Worm (Caenorhabditis elegans) whole organism, L1 larva: ENCODE data around the gene T11F9.21.

Source experiments
- C04F5.9 ChIP-seq: sonication (generic microtip); optimal IDR thresholded peaks from 2 replicates; lab custom pipeline; 2016; ENCODE audit warnings: missing genetic modification characterization, missing compliant biosample characterization
- C16A3.4 ChIP-seq: fragments of 150-350 bp; optimal IDR thresholded peaks from 2 replicates; lab custom pipeline; 2014; ENCODE audit warnings: missing biosample characterization, missing genetic modification characterization
- Y116A8C.19 ChIP-seq: sonication (generic microtip); optimal IDR thresholded peaks from 2 replicates; lab custom pipeline; 2016; ENCODE audit warnings: missing compliant biosample characterization, missing genetic modification characterization, borderline replicate concordance
- alr-1 ChIP-seq: fragments of 200-800 bp; sonication (Bioruptor generic); optimal IDR thresholded peaks from 2 replicates; lab custom pipeline; 2018; ENCODE audit warnings: borderline replicate concordance, mild to moderate bottlenecking, missing genetic modification characterization, missing compliant biosample characterization
- aly-2 ChIP-seq: fragments of 150-350 bp; optimal IDR thresholded peaks from 2 replicates; lab custom pipeline; 2014; ENCODE audit warnings: missing biosample characterization, missing genetic modification characterization
- blmp-1 ChIP-seq: fragments of 150-350 bp; optimal IDR thresholded peaks from 2 replicates; lab custom pipeline; 2014; ENCODE audit warnings: missing biosample characterization, missing genetic modification characterization
- ceh-63 ChIP-seq: fragments of 200-800 bp; sonication (Bioruptor generic); optimal IDR thresholded peaks from 2 replicates; lab custom pipeline; 2018; ENCODE audit warnings: mild to moderate bottlenecking, missing genetic modification characterization, missing compliant biosample characterization
- ceh-8 ChIP-seq: fragments of 200-800 bp; sonication (Bioruptor generic); optimal IDR thresholded peaks from 2 replicates; lab custom pipeline; 2018; ENCODE audit warnings: mild to moderate bottlenecking, missing genetic modification characterization, moderate library complexity, missing compliant biosample characterization
- ceh-82 ChIP-seq, 3 experiments: fragments of 150-350 bp in 1 of 3; sonication (generic microtip) in 2 of 3; optimal IDR thresholded peaks; 2 replicates each; lab custom pipeline; 2014 to 2017; ENCODE audit warnings: missing biosample characterization in 3 of 3, missing genetic modification characterization in 3 of 3
- ceh-88 ChIP-seq: fragments of 200-800 bp; sonication (Bioruptor generic); IDR thresholded peaks from 2 replicates; pipeline ENCODE4 v1.3.6; 2022; ENCODE audit warnings: missing genetic modification characterization, missing compliant biosample characterization
- ceh-90 ChIP-seq: sonication (generic microtip); optimal IDR thresholded peaks from 2 replicates; lab custom pipeline; 2016; ENCODE audit warnings: missing genetic modification characterization, missing compliant biosample characterization
- dpl-1 ChIP-seq, 3 experiments: fragments of 150-350 bp in 2 of 3; sonication (generic microtip) in 1 of 3; optimal IDR thresholded peaks; 2 replicates each; lab custom pipeline; 2014 to 2017; ENCODE audit warnings: missing biosample characterization in 3 of 3, missing genetic modification characterization in 3 of 3, missing genetic modification reagents in 3 of 3
- efl-1 ChIP-seq, 4 experiments: fragments of 150-350 bp; optimal IDR thresholded peaks in 3 of 4; peaks in 1 of 4; 1 replicate in 1 of 4; 2 replicates in 3 of 4; lab custom pipeline; 2014; ENCODE audit warnings: missing biosample characterization in 2 of 4, missing genetic modification characterization in 2 of 4, missing genetic modification reagents in 2 of 4
- egl-13 ChIP-seq: sonication (generic microtip); optimal IDR thresholded peaks from 2 replicates; lab custom pipeline; 2016; ENCODE audit warnings: missing genotype, missing genetic modification reagents, missing genetic modification characterization, missing compliant biosample characterization
- elt-2 ChIP-seq: sonication (generic microtip); optimal IDR thresholded peaks from 2 replicates; lab custom pipeline; 2016; ENCODE audit warnings: missing genetic modification characterization, mild to moderate bottlenecking, inconsistent platforms, missing compliant biosample characterization, missing genetic modification reagents
- fkh-10 ChIP-seq: sonication (generic microtip); optimal IDR thresholded peaks from 2 replicates; lab custom pipeline; 2017; ENCODE audit warnings: missing biosample characterization, missing genetic modification reagents, missing genetic modification characterization
- fkh-4 ChIP-seq: sonication (generic microtip); optimal IDR thresholded peaks from 2 replicates; lab custom pipeline; 2016; ENCODE audit warnings: missing compliant biosample characterization, missing genetic modification characterization, borderline replicate concordance
- fkh-8 ChIP-seq: sonication (generic microtip); optimal IDR thresholded peaks from 2 replicates; lab custom pipeline; 2016; ENCODE audit warnings: mild to moderate bottlenecking, missing genetic modification characterization, missing compliant biosample characterization
- fos-1 ChIP-seq: fragments of 150-350 bp; optimal IDR thresholded peaks from 2 replicates; lab custom pipeline; 2014; ENCODE audit warnings: missing biosample characterization, missing genetic modification characterization
- grh-1 ChIP-seq: fragments of 200-800 bp; sonication (Bioruptor generic); IDR thresholded peaks from 2 replicates; pipeline ENCODE4 v1.3.6; 2022; ENCODE audit warnings: missing genetic modification reagents, missing genetic modification characterization, missing compliant biosample characterization
- hlh-17 ChIP-seq: fragments of 200-800 bp; sonication (Bioruptor generic); optimal IDR thresholded peaks from 2 replicates; lab custom pipeline; 2018; ENCODE audit warnings: missing genetic modification characterization, mild to moderate bottlenecking, missing compliant biosample characterization, moderate library complexity, borderline replicate concordance
- hlh-4 ChIP-seq: sonication (generic microtip); optimal IDR thresholded peaks from 2 replicates; lab custom pipeline; 2016; ENCODE audit warnings: mild to moderate bottlenecking, missing genetic modification characterization, missing compliant biosample characterization
- hpl-2 ChIP-seq: fragments of 150-350 bp; optimal IDR thresholded peaks from 2 replicates; lab custom pipeline; 2014; ENCODE audit warnings: missing biosample characterization, missing genetic modification reagents, missing genetic modification characterization
- irx-1 ChIP-seq: sonication (generic microtip); optimal IDR thresholded peaks from 2 replicates; lab custom pipeline; 2016; ENCODE audit warnings: missing genetic modification characterization, missing compliant biosample characterization
- isw-1 ChIP-seq: fragments of 200-800 bp; sonication (Bioruptor generic); IDR thresholded peaks from 2 replicates; pipeline ENCODE4 v1.3.6; 2022; ENCODE audit warnings: missing genetic modification characterization, missing compliant biosample characterization
- lin-15B ChIP-seq: fragments of 150-350 bp; sonication (generic microtip); optimal IDR thresholded peaks from 3 replicates; lab custom pipeline; 2014; ENCODE audit warnings: missing biosample characterization, missing genetic modification characterization
- lin-39 ChIP-seq: fragments of 150-350 bp; optimal IDR thresholded peaks from 2 replicates; lab custom pipeline; 2014; ENCODE audit warnings: missing biosample characterization, missing genetic modification reagents, missing genetic modification characterization
- lsy-2 ChIP-seq, 2 experiments: fragments of 150-350 bp; optimal IDR thresholded peaks; 2 replicates each; lab custom pipeline; 2014; ENCODE audit warnings: missing biosample characterization in 2 of 2, missing genetic modification characterization in 2 of 2
- mab-9 ChIP-seq: fragments of 200-800 bp; sonication (Bioruptor generic); IDR thresholded peaks from 2 replicates; pipeline ENCODE4 v1.3.6; 2022; ENCODE audit warnings: missing genetic modification reagents, missing genetic modification characterization, missing compliant biosample characterization
- mdl-1 ChIP-seq, 2 experiments: fragments of 150-350 bp; optimal IDR thresholded peaks; 2 replicates each; lab custom pipeline; 2014 to 2017; ENCODE audit warnings: missing biosample characterization in 2 of 2, missing genetic modification characterization in 2 of 2, inconsistent platforms in 1 of 2
- mef-2 ChIP-seq: fragments of 150-350 bp; optimal IDR thresholded peaks from 2 replicates; lab custom pipeline; 2014; ENCODE audit warnings: missing biosample characterization, missing genetic modification characterization
- nhr-11 ChIP-seq: fragments of 150-350 bp; optimal IDR thresholded peaks from 2 replicates; lab custom pipeline; 2014; ENCODE audit warnings: missing biosample characterization, missing genetic modification characterization
- nhr-19 ChIP-seq: fragments of 200-800 bp; sonication (Bioruptor generic); conservative IDR thresholded peaks from 2 replicates; pipeline ENCODE4 v1.3.6; 2022; ENCODE audit warnings: missing genetic modification characterization, missing compliant biosample characterization
- nhr-20 ChIP-seq: sonication (generic microtip); optimal IDR thresholded peaks from 2 replicates; lab custom pipeline; 2016; ENCODE audit warnings: mild to moderate bottlenecking, missing genetic modification characterization, missing compliant biosample characterization
- nhr-47 ChIP-seq: sonication (generic microtip); optimal IDR thresholded peaks from 2 replicates; lab custom pipeline; 2016; ENCODE audit warnings: mild to moderate bottlenecking, missing genetic modification characterization, moderate library complexity, missing compliant biosample characterization
- nhr-71 ChIP-seq: sonication (generic microtip); optimal IDR thresholded peaks from 2 replicates; lab custom pipeline; 2016; ENCODE audit warnings: mild to moderate bottlenecking, missing genetic modification characterization, moderate library complexity, missing compliant biosample characterization
- nhr-77 ChIP-seq: fragments of 150-350 bp; optimal IDR thresholded peaks from 2 replicates; lab custom pipeline; 2014; ENCODE audit warnings: missing biosample characterization, missing genetic modification characterization
- nhr-85 ChIP-seq: sonication (generic microtip); peaks from one replicate; lab custom pipeline; 2016; ENCODE audit warnings: missing genetic modification characterization, inconsistent platforms, missing compliant biosample characterization
- pax-3 ChIP-seq: fragments of 200-800 bp; sonication (Bioruptor generic); optimal IDR thresholded peaks from 2 replicates; lab custom pipeline; 2018; ENCODE audit warnings: mild to moderate bottlenecking, missing genetic modification characterization, moderate library complexity, missing compliant biosample characterization
- pqm-1 ChIP-seq: sonication (generic microtip); optimal IDR thresholded peaks from 3 replicates; lab custom pipeline; 2017; ENCODE audit warnings: missing biosample characterization, missing genetic modification characterization
- sox-4 ChIP-seq: sonication (generic microtip); optimal IDR thresholded peaks from 2 replicates; lab custom pipeline; 2016; ENCODE audit warnings: missing genetic modification characterization, missing compliant biosample characterization
- sptf-1 ChIP-seq: fragments of 150-350 bp; optimal IDR thresholded peaks from 2 replicates; lab custom pipeline; 2014; ENCODE audit warnings: missing biosample characterization, missing genetic modification characterization
- swsn-7 ChIP-seq: sonication (generic microtip); optimal IDR thresholded peaks from 2 replicates; lab custom pipeline; 2016; ENCODE audit warnings: missing genetic modification characterization, missing compliant biosample characterization
- tbx-2 ChIP-seq: sonication (generic microtip); optimal IDR thresholded peaks from 2 replicates; lab custom pipeline; 2016; ENCODE audit warnings: missing genetic modification characterization, missing compliant biosample characterization
- unc-130 ChIP-seq: fragments of 150-350 bp; optimal IDR thresholded peaks from 2 replicates; lab custom pipeline; 2017; ENCODE audit warnings: missing biosample characterization, missing genetic modification characterization, inconsistent platforms
- unc-62 ChIP-seq: fragments of 150-350 bp; optimal IDR thresholded peaks from 2 replicates; lab custom pipeline; 2014; ENCODE audit warnings: missing biosample characterization, missing genetic modification reagents, missing genetic modification characterization
- unc-86 ChIP-seq: sonication (generic microtip); optimal IDR thresholded peaks from 2 replicates; lab custom pipeline; 2016; ENCODE audit warnings: missing genetic modification characterization, missing compliant biosample characterization
- unc-98 ChIP-seq: fragments of 200-800 bp; sonication (Bioruptor generic); IDR thresholded peaks from 2 replicates; pipeline ENCODE4 v1.3.6; 2022; ENCODE audit warnings: missing genetic modification characterization, missing compliant biosample characterization
- ztf-11 ChIP-seq, 2 experiments: sonication (generic microtip); optimal IDR thresholded peaks; 2 replicates each; lab custom pipeline; 2016 to 2017; ENCODE audit warnings: missing genetic modification characterization in 2 of 2, missing biosample characterization in 1 of 2, missing compliant biosample characterization in 1 of 2

T11F9.21 gene

ce11 chrV:11534495-11535189, 42.1 kb downstream of the T11F9.21 start (continued):
- peak; percentile 87 for TF ChIP-seq elt-2 (tag; lab: Kevin White, UChicago)
- no peak for TF ChIP-seq irx-1 (tag; lab: Kevin White, UChicago)
- peak in 1 of 2 experiments; percentile 60 for TF ChIP-seq mdl-1 (tag; optimal IDR thresholded peaks at IDR 0.05; lab: Kevin White, UChicago)
- no peak for TF ChIP-seq nhr-47 (tag; lab: Kevin White, UChicago)
- no peak for TF ChIP-seq fkh-10
- TF ChIP-seq alr-1 (tag; lab: Kevin White, UChicago) = no peak
- no peak for TF ChIP-seq sptf-1 (tag; lab: Kevin White, UChicago)
- peak; percentile 13 for TF ChIP-seq C16A3.4 (tag; lab: Kevin White, UChicago)

- TF ChIP-seq unc-62 (GFP tag; lab: Kevin White, UChicago) = no peak
- TF ChIP-seq nhr-77 (tag; lab: Kevin White, UChicago) = no peak
- TF ChIP-seq unc-86 = no peak
- TF ChIP-seq isw-1 = no peak
- TF ChIP-seq nhr-20 (tag; lab: Kevin White, UChicago) = peak; percentile 1
- TF ChIP-seq efl-1 (optimal IDR thresholded peaks at IDR 0.05; lab: Kevin White, UChicago) = no peak
- peak in 1 of 2 experiments; percentile 90 for TF ChIP-seq efl-1 (GFP tag; optimal IDR thresholded peaks at IDR 0.05 in 1 of 2; lab: Kevin White, UChicago)
- TF ChIP-seq dpl-1 (GFP tag; optimal IDR thresholded peaks at IDR 0.05; lab: Kevin White, UChicago) = no peak
- TF ChIP-seq unc-98 (GFP tag; lab: Robert Waterston, UW) = no peak
- no peak for TF ChIP-seq ceh-82 (tag; optimal IDR thresholded peaks at IDR 0.05; lab: Kevin White, UChicago)
- TF ChIP-seq fkh-8 (tag; lab: Kevin White, UChicago) = no peak
- no peak for TF ChIP-seq lin-39 (tag; lab: Kevin White, UChicago)
- TF ChIP-seq ztf-11 (tag; optimal IDR thresholded peaks at IDR 0.05; lab: Kevin White, UChicago) = no peak
- peak; percentile 51 for TF ChIP-seq blmp-1 (tag; lab: Kevin White, UChicago)
- TF ChIP-seq pax-3 = no peak
- no peak for TF ChIP-seq unc-130 (tag; lab: Kevin White, UChicago)
- TF ChIP-seq sox-4 (tag; lab: Kevin White, UChicago) = no peak
- no peak for TF ChIP-seq mef-2
- TF ChIP-seq ceh-88 (GFP tag; lab: Robert Waterston, UW) = no peak
- no peak for TF ChIP-seq nhr-11 (tag; lab: Kevin White, UChicago)
- TF ChIP-seq nhr-19 (GFP tag; lab: Robert Waterston, UW) = peak; percentile 17; the same call in 1 of the 2 replicates
- TF ChIP-seq lin-15B (tag; lab: Kevin White, UChicago) = no peak
- TF ChIP-seq hpl-2 (GFP tag; lab: Kevin White, UChicago) = no peak
- TF ChIP-seq C04F5.9 (tag; lab: Kevin White, UChicago) = no peak
- no peak for TF ChIP-seq ceh-90 (tag; lab: Kevin White, UChicago)
- TF ChIP-seq alr-1 (tag; lab: Kevin White, UChicago) = no peak
- no peak for TF ChIP-seq egl-13
- TF ChIP-seq mab-9 (GFP tag; lab: Robert Waterston, UW) = no peak
- no peak for TF ChIP-seq fos-1
- TF ChIP-seq nhr-47 (tag; lab: Kevin White, UChicago) = peak; percentile 0
- TF ChIP-seq grh-1 (GFP tag; lab: Robert Waterston, UW) = no peak
- TF ChIP-seq hlh-4 (tag; lab: Kevin White, UChicago) = no peak
- no peak for TF ChIP-seq hlh-17
- TF ChIP-seq Y116A8C.19 (tag; lab: Kevin White, UChicago) = no peak
- TF ChIP-seq fkh-4 (tag; lab: Kevin White, UChicago) = no peak
- no peak for TF ChIP-seq ceh-8 (GFP tag; lab: Kevin White, UChicago)
- TF ChIP-seq swsn-7 (tag; lab: Kevin White, UChicago) = no peak
- peak; percentile 34 for TF ChIP-seq nhr-85 (tag; lab: Kevin White, UChicago)
- TF ChIP-seq aly-2 (tag; lab: Kevin White, UChicago) = no peak
- TF ChIP-seq tbx-2 = no peak
- no peak for TF ChIP-seq pqm-1 (tag; lab: Kevin White, UChicago)
- TF ChIP-seq nhr-71 (tag; lab: Kevin White, UChicago) = peak; percentile 55
- no peak for TF ChIP-seq ceh-63 (GFP tag; lab: Kevin White, UChicago)
- peak in 1 of 2 experiments; percentile 37 for TF ChIP-seq lsy-2 (tag; optimal IDR thresholded peaks at IDR 0.05; lab: Kevin White, UChicago)
Measured at ce11 chrV:11535504-11536062, 43.0 kb downstream of the T11F9.21 start.
